Worm (Caenorhabditis elegans): Measurements from ENCODE around the gene ttr-51.

DNA sequence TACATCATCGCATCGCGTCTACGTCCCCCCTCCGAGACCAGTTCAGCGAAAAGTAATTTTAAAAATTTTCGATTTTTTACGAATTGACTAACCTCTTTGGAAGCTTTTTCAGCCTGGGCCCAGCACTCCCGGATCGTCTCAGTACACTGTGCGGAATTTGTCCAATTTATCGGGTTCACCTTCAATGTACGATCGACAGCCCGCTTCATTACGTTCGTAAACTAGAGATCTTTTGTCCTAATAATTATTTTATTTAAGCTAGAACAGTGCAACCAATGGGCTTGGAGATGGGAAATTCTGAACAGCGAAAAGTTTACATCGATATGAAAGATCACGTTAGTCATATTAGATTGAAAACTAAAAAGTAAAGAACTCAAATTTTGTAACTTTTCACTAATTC, 10.8 kb downstream of the ttr-51 start:
- TF ChIP-seq nhr-28 (tag; optimal IDR thresholded peaks at IDR 0.05), result no peak
- no peak for TF ChIP-seq tbx-2 (tag; optimal IDR thresholded peaks at IDR 0.05)
- TF ChIP-seq lin-15B (tag; optimal IDR thresholded peaks at IDR 0.05), result no peak
- TF ChIP-seq ama-1 (optimal IDR thresholded peaks at IDR 0.05), result no peak
- TF ChIP-seq unc-62 (GFP tag; optimal IDR thresholded peaks at IDR 0.05), result no peak
- TF ChIP-seq nhr-11 (tag; optimal IDR thresholded peaks at IDR 0.05), result no peak
- TF ChIP-seq ztf-11 (tag; optimal IDR thresholded peaks at IDR 0.05), result no peak
- TF ChIP-seq sea-2 (GFP tag; optimal IDR thresholded peaks at IDR 0.05), result no peak
- no peak for TF ChIP-seq lin-39 (tag; optimal IDR thresholded peaks at IDR 0.05)
- no peak for TF ChIP-seq snpc-4 (tag; optimal IDR thresholded peaks at IDR 0.05)
- TF ChIP-seq pha-4 (tag; optimal IDR thresholded peaks at IDR 0.05), result no peak
- TF ChIP-seq aly-2 (tag; optimal IDR thresholded peaks at IDR 0.05), result no peak
- TF ChIP-seq mdl-1 (tag; optimal IDR thresholded peaks at IDR 0.05), result no peak
- no peak for TF ChIP-seq elt-2 (tag; optimal IDR thresholded peaks at IDR 0.05)

All from whole organism, L3 larva.